Fruit fly (Drosophila melanogaster): ENCODE data around the gene Surf1.

dm6 chr3L:6999993-7000392 is 41.8 kb downstream of the Surf1 start:
- TF ChIP-seq insv (optimal IDR thresholded peaks at IDR 0.05) (no peak), psq (optimal IDR thresholded peaks at IDR 0.05) (no peak), Myc (optimal IDR thresholded peaks at IDR 0.05) (no peak)
